Fruit fly (Drosophila melanogaster): Measurements from ENCODE around the gene Spn28Da.

DNA sequence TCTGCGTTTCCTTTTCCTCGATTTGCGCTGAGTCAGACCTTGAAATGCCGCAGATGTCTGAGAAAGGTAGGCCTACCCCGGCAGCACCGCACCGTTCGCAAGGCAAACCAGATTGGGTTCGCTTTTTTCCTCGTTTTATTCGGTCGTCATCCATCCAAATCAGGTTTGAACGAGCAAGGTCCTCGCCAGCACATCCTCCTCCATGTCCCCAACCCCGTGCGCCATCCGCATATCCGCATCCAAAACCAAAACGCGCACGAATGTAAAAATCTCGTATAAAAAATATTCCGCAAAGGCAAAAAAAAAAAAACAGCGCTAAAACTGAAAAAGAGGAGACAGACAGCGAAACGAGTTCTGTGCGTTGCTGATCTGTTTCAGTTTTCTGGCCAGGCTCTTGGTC is 20.9 kb upstream of the Spn28Da start:
- TF ChIP-seq CG8478 (optimal IDR thresholded peaks at IDR 0.05), result no peak
- no peak for TF ChIP-seq CTCF (optimal IDR thresholded peaks at IDR 0.05)

Data from S2 (cell line).